Worm (Caenorhabditis elegans): ENCODE measurements around the gene ehn-3.

ehn-3 gene

ce11 chrIV:5415696-5416095 is 3.3 kb downstream of the ehn-3 start, which contains the start of gene spp-7:
Gene spp-7 (minus strand): TSS chrIV:5415796.
- TF ChIP-seq Y55F3AM.14 (GFP tag; optimal IDR thresholded peaks at IDR 0.05) (no peak), gmeb-1 (tag; optimal IDR thresholded peaks at IDR 0.05) (no peak), aly-2 (tag; optimal IDR thresholded peaks at IDR 0.05) (no peak), nhr-21 (tag; optimal IDR thresholded peaks at IDR 0.05) (no peak), elt-3 (tag; optimal IDR thresholded peaks at IDR 0.05) (no peak), lin-11 (tag; optimal IDR thresholded peaks at IDR 0.05) (no peak), nhr-6 (tag; optimal IDR thresholded peaks at IDR 0.05) (no peak), nhr-129 (tag; optimal IDR thresholded peaks at IDR 0.05) (no peak), ama-1 (optimal IDR thresholded peaks at IDR 0.05) (no peak), peb-1 (tag; optimal IDR thresholded peaks at IDR 0.05) (no peak), unc-39 (tag; optimal IDR thresholded peaks at IDR 0.05) (no peak)

- TF ChIP-seq ceh-82 (tag; optimal IDR thresholded peaks at IDR 0.05) (no peak), aly-2 (tag; optimal IDR thresholded peaks at IDR 0.05) (no peak), lin-39 (tag; optimal IDR thresholded peaks at IDR 0.05) (no peak), sem-4 (tag; optimal IDR thresholded peaks at IDR 0.05) (no peak), unc-55 (GFP tag; optimal IDR thresholded peaks at IDR 0.05) (no peak), ztf-1 (GFP tag; conservative IDR thresholded peaks at IDR 0.05) (no peak), ztf-4 (tag; optimal IDR thresholded peaks at IDR 0.05) (no peak), dmd-4 (tag; optimal IDR thresholded peaks at IDR 0.05) (no peak), nhr-6 (tag; optimal IDR thresholded peaks at IDR 0.05) (no peak), mdl-1 (tag; optimal IDR thresholded peaks at IDR 0.05) (no peak), egl-27 (tag; optimal IDR thresholded peaks at IDR 0.05) (no peak), elt-3 (tag; optimal IDR thresholded peaks at IDR 0.05) (no peak), gmeb-1 (tag; optimal IDR thresholded peaks at IDR 0.05) (no peak), crh-2 (tag; optimal IDR thresholded peaks at IDR 0.05) (no peak)
Measured at ce11 chrIV:5411641-5412337, 7.2 kb downstream of the ehn-3 start, which contains the start of gene ZK616.8. Gene ZK616.8 (minus strand): TSS chrIV:5412193.

DNA sequence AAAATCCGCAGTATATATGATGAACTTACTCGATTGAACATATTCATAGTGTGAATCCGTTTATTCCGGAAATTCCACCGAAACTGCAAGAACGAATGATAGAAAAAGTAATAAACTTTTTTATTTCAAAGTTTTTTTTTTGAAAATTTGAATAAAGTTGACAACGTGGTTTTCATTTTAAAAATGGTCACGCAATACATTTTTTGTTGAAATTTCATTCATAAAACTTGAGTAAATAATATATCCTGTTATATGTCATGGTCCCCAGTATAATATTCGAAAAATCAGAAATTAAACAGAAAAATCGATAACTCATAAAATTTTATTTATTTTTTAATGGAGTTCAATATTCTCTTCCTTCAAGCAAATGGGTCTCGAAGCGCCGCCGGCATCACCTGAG is 7.9 kb downstream of the ehn-3 start, which contains the start of gene ZK616.65:
Gene ZK616.65 (minus strand): TSS at position 101 of the 400 bp plus-strand sequence.
- no peak for TF ChIP-seq gmeb-1 (tag; optimal IDR thresholded peaks at IDR 0.05)
- no peak for TF ChIP-seq sem-4 (tag; optimal IDR thresholded peaks at IDR 0.05)
- no peak for TF ChIP-seq elt-3 (tag; optimal IDR thresholded peaks at IDR 0.05)
- no peak for TF ChIP-seq peb-1 (tag; optimal IDR thresholded peaks at IDR 0.05)
- no peak for TF ChIP-seq nhr-10 (tag; optimal IDR thresholded peaks at IDR 0.05)
- no peak for TF ChIP-seq nhr-23 (tag; optimal IDR thresholded peaks at IDR 0.05)
- TF ChIP-seq ztf-1 (GFP tag; conservative IDR thresholded peaks at IDR 0.05) = no peak
- TF ChIP-seq nhr-11 (tag; optimal IDR thresholded peaks at IDR 0.05) = no peak
- no peak for TF ChIP-seq sma-3 (GFP tag; optimal IDR thresholded peaks at IDR 0.05)
- no peak for TF ChIP-seq lin-13 (GFP tag; optimal IDR thresholded peaks at IDR 0.05)
- TF ChIP-seq nhr-129 (tag; optimal IDR thresholded peaks at IDR 0.05) = no peak
- no peak for TF ChIP-seq unc-55 (GFP tag; optimal IDR thresholded peaks at IDR 0.05)
- TF ChIP-seq lin-39 (tag; optimal IDR thresholded peaks at IDR 0.05) = no peak
- TF ChIP-seq dmd-4 (tag; optimal IDR thresholded peaks at IDR 0.05) = no peak

DNA sequence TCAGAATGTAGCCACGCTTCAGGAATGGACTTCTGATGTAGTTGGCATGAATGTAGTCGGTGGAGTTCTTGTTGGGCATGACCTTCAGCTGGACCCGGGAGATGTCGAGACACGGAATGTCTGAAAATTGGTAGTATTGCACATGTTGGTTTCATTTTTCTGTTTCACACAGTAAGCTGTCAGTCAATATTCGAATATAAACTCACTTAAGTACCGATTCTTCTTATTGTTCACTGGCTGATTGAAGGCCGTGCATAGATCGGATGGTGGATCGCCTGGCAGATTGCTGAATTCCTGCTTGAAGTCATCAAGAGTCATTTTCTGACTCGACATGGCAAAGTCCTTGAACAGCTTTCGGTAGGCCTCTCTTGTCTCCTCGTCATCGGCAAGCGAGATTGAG is 9.9 kb downstream of the ehn-3 start:
- TF ChIP-seq ztf-4 (tag; optimal IDR thresholded peaks at IDR 0.05) = no peak
- TF ChIP-seq ama-1 (optimal IDR thresholded peaks at IDR 0.05) = no peak
- TF ChIP-seq mdl-1 (tag; optimal IDR thresholded peaks at IDR 0.05) = no peak
- TF ChIP-seq elt-1 (tag; optimal IDR thresholded peaks at IDR 0.05) = no peak
- TF ChIP-seq C34F6.9 (tag; optimal IDR thresholded peaks at IDR 0.05) = no peak
- no peak for TF ChIP-seq nhr-11 (tag; optimal IDR thresholded peaks at IDR 0.05)
- TF ChIP-seq blmp-1 (tag; optimal IDR thresholded peaks at IDR 0.05; ENCODE audit: insufficient read depth) = no peak
- TF ChIP-seq sma-3 (GFP tag; optimal IDR thresholded peaks at IDR 0.05) = no peak
- no peak for TF ChIP-seq sma-9 (GFP tag; optimal IDR thresholded peaks at IDR 0.05)
- no peak for TF ChIP-seq sma-9 (tag; optimal IDR thresholded peaks at IDR 0.05)
- no peak for TF ChIP-seq nhr-77 (tag; optimal IDR thresholded peaks at IDR 0.05)
- TF ChIP-seq nhr-237 (tag; optimal IDR thresholded peaks at IDR 0.05) = no peak
- TF ChIP-seq nhr-6 (tag; optimal IDR thresholded peaks at IDR 0.05) = no peak
- no peak for TF ChIP-seq Y55F3AM.14 (GFP tag; optimal IDR thresholded peaks at IDR 0.05)

DNA sequence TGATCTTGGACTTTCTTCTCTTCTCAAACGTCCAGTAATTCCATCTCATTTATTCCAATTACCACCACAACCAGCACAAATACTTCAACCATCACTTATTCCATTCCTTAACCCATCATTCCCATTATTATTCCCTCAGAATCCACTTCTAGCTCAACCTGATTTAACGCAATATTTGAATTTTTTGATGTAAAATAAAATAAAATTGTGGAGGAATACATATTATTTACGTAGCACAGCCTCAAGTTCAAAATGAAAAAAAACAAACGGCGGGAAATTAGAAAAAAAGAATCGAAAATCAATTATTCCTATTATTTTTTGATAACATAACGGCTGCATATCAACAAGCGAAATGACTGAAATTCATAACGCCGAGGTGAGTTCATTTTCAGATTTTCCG is 13.7 kb downstream of the ehn-3 start, which contains the start of gene ZK616.61:
Gene ZK616.61 (plus strand): TSS at position 301 of the 400 bp plus-strand sequence.
- no peak for TF ChIP-seq elt-1 (tag; optimal IDR thresholded peaks at IDR 0.05)
- no peak for TF ChIP-seq sma-3 (GFP tag; optimal IDR thresholded peaks at IDR 0.05)
- TF ChIP-seq lin-39 (tag; optimal IDR thresholded peaks at IDR 0.05) = no peak
- no peak for TF ChIP-seq skn-1 (tag; optimal IDR thresholded peaks at IDR 0.05)
- no peak for TF ChIP-seq ceh-16 (tag; optimal IDR thresholded peaks at IDR 0.05)
- TF ChIP-seq fos-1 (tag; optimal IDR thresholded peaks at IDR 0.05) = no peak
- no peak for TF ChIP-seq gmeb-1 (tag; optimal IDR thresholded peaks at IDR 0.05)
- no peak for TF ChIP-seq ztf-4 (tag; optimal IDR thresholded peaks at IDR 0.05)
- TF ChIP-seq nhr-129 (tag; optimal IDR thresholded peaks at IDR 0.05) = no peak
- TF ChIP-seq C34F6.9 (tag; optimal IDR thresholded peaks at IDR 0.05) = no peak
- TF ChIP-seq ztf-11 (tag; optimal IDR thresholded peaks at IDR 0.05) = no peak
- TF ChIP-seq zag-1 (tag; optimal IDR thresholded peaks at IDR 0.05) = no peak
- no peak for TF ChIP-seq R02D3.7 (tag; optimal IDR thresholded peaks at IDR 0.05)
- no peak for TF ChIP-seq nhr-237 (tag; optimal IDR thresholded peaks at IDR 0.05)
- TF ChIP-seq aly-2 (tag; optimal IDR thresholded peaks at IDR 0.05) = no peak
- TF ChIP-seq nhr-77 (tag; optimal IDR thresholded peaks at IDR 0.05) = no peak
- no peak for TF ChIP-seq mab-5 (tag; optimal IDR thresholded peaks at IDR 0.05)
- no peak for TF ChIP-seq blmp-1 (tag; optimal IDR thresholded peaks at IDR 0.05; ENCODE audit: insufficient read depth)
- TF ChIP-seq dmd-4 (tag; optimal IDR thresholded peaks at IDR 0.05) = no peak
- TF ChIP-seq lsy-2 (tag; optimal IDR thresholded peaks at IDR 0.05) = no peak
